Worm (Caenorhabditis elegans) whole organism, mixed stage, embryonic: ENCODE results near the gene acc-4.

Source experiments
- blmp-1 ChIP-seq: fragments of 150-350 bp; optimal IDR thresholded peaks from 2 replicates; lab custom pipeline; 2014; ENCODE audit warnings: missing biosample characterization, missing genetic modification characterization
- elt-3 ChIP-seq: fragments of 150-350 bp; optimal IDR thresholded peaks from 2 replicates; lab custom pipeline; 2014; ENCODE audit warnings: missing biosample characterization, missing genetic modification characterization
- lin-13 ChIP-seq: fragments of 150-350 bp; optimal IDR thresholded peaks from 2 replicates; lab custom pipeline; 2014; ENCODE audit warnings: missing biosample characterization, missing genetic modification characterization
- mab-5 ChIP-seq: fragments of 150-350 bp; optimal IDR thresholded peaks from 2 replicates; lab custom pipeline; 2014; ENCODE audit warnings: missing biosample characterization, missing genetic modification characterization
- mep-1 ChIP-seq: fragments of 150-350 bp; optimal IDR thresholded peaks from 2 replicates; lab custom pipeline; 2017; ENCODE audit warnings: missing biosample characterization, missing genetic modification reagents, missing genetic modification characterization, inconsistent platforms
- nhr-237 ChIP-seq: fragments of 150-350 bp; optimal IDR thresholded peaks from 2 replicates; lab custom pipeline; 2014; ENCODE audit warnings: missing biosample characterization, missing genetic modification characterization
- nhr-76 ChIP-seq: sonication (generic microtip); optimal IDR thresholded peaks from 2 replicates; lab custom pipeline; 2017; ENCODE audit warnings: missing biosample characterization, missing genetic modification characterization
- pha-4 ChIP-seq: fragments of 150-350 bp; optimal IDR thresholded peaks from 2 replicates; lab custom pipeline; 2018; ENCODE audit warnings: missing biosample characterization, missing genetic modification reagents, missing genetic modification characterization
- snpc-4 ChIP-seq: fragments of 150-350 bp; optimal IDR thresholded peaks from 2 replicates; lab custom pipeline; 2014; ENCODE audit warnings: missing biosample characterization, missing genetic modification characterization
- unc-120 ChIP-seq: sonication (generic microtip); optimal IDR thresholded peaks from 2 replicates; lab custom pipeline; 2017; ENCODE audit warnings: missing genetic modification characterization, missing compliant biosample characterization; ENCODE audit not compliant: poor library complexity, severe bottlenecking
- unc-39 ChIP-seq: fragments of 150-350 bp; optimal IDR thresholded peaks from 2 replicates; lab custom pipeline; 2014; ENCODE audit warnings: missing biosample characterization, missing genetic modification characterization
- unc-62 ChIP-seq: fragments of 150-350 bp; optimal IDR thresholded peaks from 2 replicates; lab custom pipeline; 2014; ENCODE audit warnings: missing biosample characterization, missing genetic modification reagents, missing genetic modification characterization
- zip-8 ChIP-seq: fragments of 150-350 bp; optimal IDR thresholded peaks from 2 replicates; lab custom pipeline; 2014; ENCODE audit warnings: missing biosample characterization, missing genetic modification characterization
- ztf-11 ChIP-seq: fragments of 150-350 bp; optimal IDR thresholded peaks from 2 replicates; lab custom pipeline; 2014; ENCODE audit warnings: missing biosample characterization, missing genetic modification characterization

DNA sequence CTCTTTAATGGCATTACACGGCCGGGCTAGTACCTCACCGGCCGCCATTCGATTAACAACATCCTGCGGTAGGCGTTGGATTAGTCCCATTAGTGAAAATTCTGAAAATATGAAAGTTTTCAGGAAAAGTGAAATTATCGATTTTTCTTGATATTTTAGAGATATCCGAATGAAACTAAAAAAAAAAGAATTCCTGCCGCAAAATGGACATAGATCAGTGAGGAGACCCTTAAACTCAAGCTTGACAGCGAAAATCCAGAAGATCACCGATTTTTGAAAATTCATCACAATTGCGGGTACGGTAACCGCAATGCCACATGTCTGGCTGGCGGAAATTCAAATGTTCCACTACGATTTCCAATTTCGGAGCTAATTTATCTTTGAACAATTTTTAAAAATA, 30.5 kb upstream of the acc-4 start, which contains the start of gene mlh-1:
- TF ChIP-seq mep-1 (no peak), snpc-4 (tag; lab: Kevin White, UChicago) (no peak), unc-39 (tag; lab: Kevin White, UChicago) (no peak), nhr-237 (tag; lab: Kevin White, UChicago) (no peak), nhr-76 (tag; lab: Kevin White, UChicago) (no peak), unc-62 (GFP tag; lab: Kevin White, UChicago) (no peak), unc-120 (tag; lab: Kevin White, UChicago) (no peak), blmp-1 (no peak), elt-3 (tag; lab: Kevin White, UChicago) (no peak), ztf-11 (tag; lab: Kevin White, UChicago) (no peak), zip-8 (tag; lab: Kevin White, UChicago) (no peak), pha-4 (tag; lab: Kevin White, UChicago) (no peak), mab-5 (tag; lab: Kevin White, UChicago) (no peak), lin-13 (tag; lab: Kevin White, UChicago) (no peak)
